Worm (Caenorhabditis elegans) whole organism, midembryonic: ENCODE measurements around the gene C51E3.6.

Experiments used
- cog-1 ChIP-seq: sonication (generic microtip); optimal IDR thresholded peaks from 2 replicates; lab custom pipeline; 2016; ENCODE audit warnings: missing genetic modification characterization, missing compliant biosample characterization
- flt-1 ChIP-seq: fragments of 200-800 bp; sonication (Bioruptor generic); IDR thresholded peaks from 2 replicates; pipeline ENCODE4 v1.3.6; 2022; ENCODE audit warnings: missing genetic modification characterization, missing compliant biosample characterization
- klf-2 ChIP-seq: fragments of 200-800 bp; sonication (Bioruptor generic); conservative IDR thresholded peaks from 2 replicates; pipeline ENCODE4 v1.3.6; 2022; ENCODE audit warnings: missing genetic modification reagents, missing genetic modification characterization, missing compliant biosample characterization

DNA sequence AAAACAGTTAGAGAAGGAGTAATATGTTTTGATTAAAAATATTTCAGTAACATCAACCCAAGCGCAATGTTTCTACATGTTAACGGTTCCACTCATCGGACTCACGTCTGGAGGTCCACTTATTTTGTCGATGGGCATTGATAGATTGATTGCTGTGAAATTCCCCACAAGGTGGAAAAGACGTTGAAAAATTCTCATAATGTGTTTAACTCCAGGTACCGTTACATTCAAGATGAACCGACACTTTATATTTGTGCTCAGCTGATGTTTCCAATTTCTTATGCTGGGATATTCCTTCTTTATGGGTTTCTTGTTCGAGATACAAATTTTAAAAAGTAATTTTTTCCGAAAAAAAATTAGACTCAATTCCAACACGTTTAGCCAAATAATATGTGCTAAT, 13.2 kb downstream of the C51E3.6 start:
- TF ChIP-seq cog-1 (tag; lab: Kevin White, UChicago) (no peak), klf-2 (no peak), flt-1 (GFP tag; lab: Robert Waterston, UW) (no peak)
